Fruit fly (Drosophila melanogaster): ENCODE data around the gene Proc-R.
A peak's percentile ranks its signal among the peaks of the same experiment; 100 is the strongest.

The Proc-R gene

dm6 chrX:4684444-4684924, 23.2 kb upstream of the Proc-R start (continued):
- peak; percentile 84 for TF ChIP-seq CG13424 (tag; optimal IDR thresholded peaks at IDR 0.05)
- TF ChIP-seq CG12155 (GFP tag; optimal IDR thresholded peaks at IDR 0.05), result peak; percentile 88
- peak; percentile 81 for TF ChIP-seq Dll (GFP tag; IDR thresholded peaks at IDR 0.05; ENCODE audit: partially characterized antibody)
- peak; percentile 84 for TF ChIP-seq CG9876 (GFP tag; optimal IDR thresholded peaks at IDR 0.05)
- peak; percentile 85 for TF ChIP-seq seq (GFP tag; IDR thresholded peaks at IDR 0.05)
- peak; percentile 72 for TF ChIP-seq p53 (GFP tag; optimal IDR thresholded peaks at IDR 0.05)
- TF ChIP-seq CG34422 (GFP tag; IDR thresholded peaks at IDR 0.05), result peak; percentile 94
- TF ChIP-seq esg (GFP tag; conservative IDR thresholded peaks at IDR 0.05), result peak; percentile 86
- TF ChIP-seq Neu2 (GFP tag; optimal IDR thresholded peaks at IDR 0.05; ENCODE audit: borderline replicate concordance), result no peak
- peak; percentile 74 for TF ChIP-seq Abd-B (GFP tag; optimal IDR thresholded peaks at IDR 0.05)
- peak; percentile 43 for TF ChIP-seq CG3065 (GFP tag; optimal IDR thresholded peaks at IDR 0.05)
- TF ChIP-seq sr (GFP tag; IDR thresholded peaks at IDR 0.05), result peak; percentile 85
- peak; percentile 98 for TF ChIP-seq CG8478 (optimal IDR thresholded peaks at IDR 0.05)
- TF ChIP-seq lola (GFP tag; optimal IDR thresholded peaks at IDR 0.05), result peak in 1 of 3 experiments; percentile 33
- TF ChIP-seq Ptx1 (GFP tag; IDR thresholded peaks at IDR 0.05), result peak; percentile 90
- peak; percentile 39 for TF ChIP-seq CG6654 (GFP tag; optimal IDR thresholded peaks at IDR 0.05)
- peak; percentile 88 for TF ChIP-seq CG14050 (GFP tag; IDR thresholded peaks at IDR 0.05)
- TF ChIP-seq pan (optimal IDR thresholded peaks at IDR 0.05), result no peak
- peak in 1 of 2 experiments; percentile 93 for TF ChIP-seq pan (GFP tag; optimal IDR thresholded peaks at IDR 0.05 in 1 of 2, IDR thresholded peaks at IDR 0.05 in 1 of 2)
- TF ChIP-seq Sry-β (GFP tag; optimal IDR thresholded peaks at IDR 0.05), result peak; percentile 68
- TF ChIP-seq CHES-1-like (GFP tag; optimal IDR thresholded peaks at IDR 0.05), result peak; percentile 91
- TF ChIP-seq tio (GFP tag; optimal IDR thresholded peaks at IDR 0.05), result no peak
- TF ChIP-seq CG2120 (GFP tag; optimal IDR thresholded peaks at IDR 0.05), result peak; percentile 94
- peak; percentile 71 for TF ChIP-seq Hr3 (GFP tag; optimal IDR thresholded peaks at IDR 0.05)
- no peak for TF ChIP-seq Tbp (GFP tag; optimal IDR thresholded peaks at IDR 0.05)
- TF ChIP-seq CG4617 (GFP tag; optimal IDR thresholded peaks at IDR 0.05; ENCODE audit: borderline replicate concordance), result peak; percentile 78
- TF ChIP-seq Max (GFP tag; optimal IDR thresholded peaks at IDR 0.05), result peak; percentile 39
- no peak for TF ChIP-seq CG4707 (GFP tag; optimal IDR thresholded peaks at IDR 0.05)
- TF ChIP-seq CG3726 (GFP tag; IDR thresholded peaks at IDR 0.05), result peak; percentile 73; the same call in 2 of the 3 replicates
- TF ChIP-seq ind (GFP tag; optimal IDR thresholded peaks at IDR 0.05), result peak; percentile 86
- TF ChIP-seq Ada2b (GFP tag; IDR thresholded peaks at IDR 0.05), result peak; percentile 91
- TF ChIP-seq CG7357 (GFP tag; IDR thresholded peaks at IDR 0.05), result peak; percentile 77
- TF ChIP-seq CkIIα-i1 (GFP tag; IDR thresholded peaks at IDR 0.05), result no peak
- peak; percentile 79 for TF ChIP-seq B-H2 (GFP tag; optimal IDR thresholded peaks at IDR 0.05)
- TF ChIP-seq CG10267 (tag; optimal IDR thresholded peaks at IDR 0.05), result peak; percentile 64
- TF ChIP-seq peb (GFP tag; IDR thresholded peaks at IDR 0.05), result peak; percentile 58
- TF ChIP-seq slp2 (GFP tag; optimal IDR thresholded peaks at IDR 0.05), result peak; percentile 75
- TF ChIP-seq CG7271 (tag; optimal IDR thresholded peaks at IDR 0.05), result no peak
- TF ChIP-seq Spps (tag; optimal IDR thresholded peaks at IDR 0.05), result peak; percentile 11
- peak; percentile 86 for TF ChIP-seq otp (GFP tag; IDR thresholded peaks at IDR 0.05)
- TF ChIP-seq CG9609 (GFP tag; optimal IDR thresholded peaks at IDR 0.05), result peak; percentile 81
- peak; percentile 80 for TF ChIP-seq stc (GFP tag; IDR thresholded peaks at IDR 0.05)
- peak; percentile 46 for TF ChIP-seq CG8388 (GFP tag; optimal IDR thresholded peaks at IDR 0.05)
- TF ChIP-seq C15 (GFP tag; IDR thresholded peaks at IDR 0.05), result peak; percentile 48; the same call in 1 of the 3 replicates
- peak; percentile 85 for TF ChIP-seq chm (GFP tag; IDR thresholded peaks at IDR 0.05)
- TF ChIP-seq Camta (GFP tag; optimal IDR thresholded peaks at IDR 0.05), result peak; percentile 69
- TF ChIP-seq CG2199 (GFP tag; IDR thresholded peaks at IDR 0.05), result 0 out of 3 replicates have a peak, but pooled peaks have one; percentile 56
- TF ChIP-seq Hr51 (GFP tag; optimal IDR thresholded peaks at IDR 0.05), result peak; percentile 81 to 83
- TF ChIP-seq Bgb (GFP tag; IDR thresholded peaks at IDR 0.05; ENCODE audit: partially characterized antibody), result peak; percentile 90
- TF ChIP-seq oc (tag; optimal IDR thresholded peaks at IDR 0.05), result peak; percentile 51
- peak; percentile 82 for TF ChIP-seq pb (GFP tag; optimal IDR thresholded peaks at IDR 0.05)

Measured in whole organism, embryonic.